Worm (Caenorhabditis elegans) whole organism, mixed stage, embryonic: ENCODE results near the gene ZK218.11.

Experiments used
- M03D4.4 ChIP-seq: sonication (generic microtip); optimal IDR thresholded peaks from 2 replicates; lab custom pipeline; 2017; ENCODE audit warnings: mild to moderate bottlenecking, missing genetic modification characterization, missing compliant biosample characterization
- bed-3 ChIP-seq: fragments of 200-800 bp; sonication (Bioruptor generic); optimal IDR thresholded peaks from 3 replicates; lab custom pipeline; 2018; ENCODE audit warnings: mild to moderate bottlenecking, missing genetic modification characterization, moderate library complexity, missing compliant biosample characterization
- blmp-1 ChIP-seq: fragments of 150-350 bp; optimal IDR thresholded peaks from 2 replicates; lab custom pipeline; 2014; ENCODE audit warnings: missing biosample characterization, missing genetic modification characterization
- ceh-43 ChIP-seq: fragments of 200-800 bp; sonication (Bioruptor generic); optimal IDR thresholded peaks from 2 replicates; lab custom pipeline; 2018; ENCODE audit warnings: mild to moderate bottlenecking, missing genetic modification characterization, moderate library complexity, missing compliant biosample characterization
- ces-1 ChIP-seq: fragments of 150-350 bp; optimal IDR thresholded peaks from 2 replicates; lab custom pipeline; 2014; ENCODE audit warnings: missing biosample characterization, missing genetic modification reagents, missing genetic modification characterization
- cnd-1 ChIP-seq: fragments of 200-800 bp; sonication (Bioruptor generic); optimal IDR thresholded peaks from 2 replicates; lab custom pipeline; 2018; ENCODE audit warnings: mild to moderate bottlenecking, missing genetic modification characterization, missing compliant biosample characterization
- drap-1 ChIP-seq: fragments of 200-800 bp; sonication (Bioruptor generic); optimal IDR thresholded peaks from 3 replicates; lab custom pipeline; 2018; ENCODE audit warnings: mild to moderate bottlenecking, missing genetic modification characterization, missing compliant biosample characterization
- elt-1 ChIP-seq: sonication (generic microtip); optimal IDR thresholded peaks from 2 replicates; lab custom pipeline; 2017; ENCODE audit warnings: missing genetic modification characterization, mild to moderate bottlenecking, missing compliant biosample characterization, antibody characterized with exemption, moderate library complexity, borderline replicate concordance; ENCODE audit not compliant: insufficient read depth
- elt-3 ChIP-seq: fragments of 150-350 bp; optimal IDR thresholded peaks from 2 replicates; lab custom pipeline; 2014; ENCODE audit warnings: missing biosample characterization, missing genetic modification characterization
- flh-1 ChIP-seq: fragments of 200-800 bp; sonication (Bioruptor generic); optimal IDR thresholded peaks from 2 replicates; lab custom pipeline; 2018; ENCODE audit warnings: mild to moderate bottlenecking, missing genetic modification characterization, moderate library complexity, missing compliant biosample characterization
- ham-2 ChIP-seq: fragments of 200-800 bp; sonication (Bioruptor generic); optimal IDR thresholded peaks from 2 replicates; lab custom pipeline; 2018; ENCODE audit warnings: mild to moderate bottlenecking, missing genetic modification characterization, missing compliant biosample characterization
- hlh-1 ChIP-seq: fragments of 150-350 bp; optimal IDR thresholded peaks from 2 replicates; lab custom pipeline; 2014; ENCODE audit warnings: missing biosample characterization, missing genetic modification reagents, missing genetic modification characterization
- lin-13 ChIP-seq: fragments of 150-350 bp; optimal IDR thresholded peaks from 2 replicates; lab custom pipeline; 2014; ENCODE audit warnings: missing biosample characterization, missing genetic modification characterization
- lsy-2 ChIP-seq: fragments of 150-350 bp; optimal IDR thresholded peaks from 2 replicates; lab custom pipeline; 2014; ENCODE audit warnings: missing biosample characterization, missing genetic modification characterization
- mab-5 ChIP-seq: fragments of 150-350 bp; optimal IDR thresholded peaks from 2 replicates; lab custom pipeline; 2014; ENCODE audit warnings: missing biosample characterization, missing genetic modification characterization
- mep-1 ChIP-seq: fragments of 150-350 bp; optimal IDR thresholded peaks from 2 replicates; lab custom pipeline; 2017; ENCODE audit warnings: missing biosample characterization, missing genetic modification reagents, missing genetic modification characterization, inconsistent platforms
- mls-2 ChIP-seq: sonication (generic microtip); optimal IDR thresholded peaks from 2 replicates; lab custom pipeline; 2016; ENCODE audit warnings: mild to moderate bottlenecking, missing genetic modification characterization, moderate library complexity, missing compliant biosample characterization
- nhr-237 ChIP-seq: fragments of 150-350 bp; optimal IDR thresholded peaks from 2 replicates; lab custom pipeline; 2014; ENCODE audit warnings: missing biosample characterization, missing genetic modification characterization
- nhr-28 ChIP-seq: fragments of 150-350 bp; optimal IDR thresholded peaks from 2 replicates; lab custom pipeline; 2014; ENCODE audit warnings: missing biosample characterization, missing genetic modification characterization
- nhr-76 ChIP-seq: sonication (generic microtip); optimal IDR thresholded peaks from 2 replicates; lab custom pipeline; 2017; ENCODE audit warnings: missing biosample characterization, missing genetic modification characterization
- pha-4 ChIP-seq: fragments of 150-350 bp; optimal IDR thresholded peaks from 2 replicates; lab custom pipeline; 2018; ENCODE audit warnings: missing biosample characterization, missing genetic modification reagents, missing genetic modification characterization
- sem-2 ChIP-seq: fragments of 200-800 bp; sonication (Bioruptor generic); optimal IDR thresholded peaks from 2 replicates; lab custom pipeline; 2018; ENCODE audit warnings: mild to moderate bottlenecking, missing genetic modification characterization, missing compliant biosample characterization
- tbx-8 ChIP-seq: fragments of 200-800 bp; sonication (Bioruptor generic); optimal IDR thresholded peaks from 2 replicates; lab custom pipeline; 2018; ENCODE audit warnings: mild to moderate bottlenecking, missing genetic modification characterization, moderate library complexity, missing compliant biosample characterization
- unc-120 ChIP-seq: sonication (generic microtip); optimal IDR thresholded peaks from 2 replicates; lab custom pipeline; 2017; ENCODE audit warnings: missing genetic modification characterization, missing compliant biosample characterization; ENCODE audit not compliant: poor library complexity, severe bottlenecking
- unc-39 ChIP-seq: fragments of 150-350 bp; optimal IDR thresholded peaks from 2 replicates; lab custom pipeline; 2014; ENCODE audit warnings: missing biosample characterization, missing genetic modification characterization
- unc-62 ChIP-seq: fragments of 150-350 bp; optimal IDR thresholded peaks from 2 replicates; lab custom pipeline; 2014; ENCODE audit warnings: missing biosample characterization, missing genetic modification reagents, missing genetic modification characterization
- zip-8 ChIP-seq: fragments of 150-350 bp; optimal IDR thresholded peaks from 2 replicates; lab custom pipeline; 2014; ENCODE audit warnings: missing biosample characterization, missing genetic modification characterization

ZK218.11 gene

DNA sequence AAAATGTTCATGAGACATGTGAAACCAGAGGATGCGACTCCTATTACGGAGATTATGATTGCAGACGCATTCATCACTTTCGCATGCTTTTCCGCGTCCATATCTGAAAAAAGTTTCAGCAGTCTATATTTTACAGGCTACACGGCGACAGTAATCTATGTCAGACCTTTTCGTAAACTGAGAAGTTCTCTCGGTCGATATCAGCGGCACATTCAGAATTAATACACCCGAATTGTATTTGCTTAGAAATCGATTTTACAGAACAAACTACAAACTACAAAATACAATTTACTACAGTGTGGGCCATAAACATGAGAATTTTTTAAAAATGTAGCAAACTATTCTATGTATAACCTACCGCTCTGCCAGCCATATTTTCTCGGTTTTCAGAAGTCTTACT, 36.6 kb downstream of the ZK218.11 start, which contains the start of gene srbc-14:
Gene srbc-14, minus strand, starts transcription at position 101 of the 400 bp plus-strand sequence.
- no peak for TF ChIP-seq ham-2 (GFP tag; lab: Kevin White, UChicago)
- no peak for TF ChIP-seq hlh-1 (tag; lab: Kevin White, UChicago)
- no peak for TF ChIP-seq nhr-28 (tag; lab: Kevin White, UChicago)
- no peak for TF ChIP-seq lin-13 (tag; lab: Kevin White, UChicago)
- TF ChIP-seq mab-5 (tag; lab: Kevin White, UChicago), result no peak
- no peak for TF ChIP-seq lsy-2
- no peak for TF ChIP-seq sem-2 (GFP tag; lab: Kevin White, UChicago)
- TF ChIP-seq cnd-1, result no peak

DNA sequence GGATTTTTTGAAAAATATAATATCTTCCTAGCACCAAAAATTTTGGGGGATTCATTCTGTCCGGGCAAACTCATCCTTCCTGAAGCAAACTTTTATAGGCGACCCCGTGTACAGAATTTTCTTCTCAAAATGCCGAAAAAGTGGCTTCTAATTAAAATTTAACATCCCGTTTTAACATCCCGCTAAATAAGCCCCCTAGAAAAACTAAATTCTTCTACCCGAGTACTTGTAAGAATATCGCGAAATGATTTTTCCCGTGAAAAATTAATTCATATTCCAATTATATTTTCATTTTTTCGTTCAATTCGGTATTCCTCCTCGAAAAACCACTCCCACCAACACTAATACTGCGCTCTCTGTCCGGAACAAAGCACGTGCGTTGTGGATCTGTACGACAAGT, 39.4 kb downstream of the ZK218.11 start, which contains the start of gene T05E12.8:
Gene T05E12.8, plus strand, starts transcription at position 301 of the 400 bp plus-strand sequence.
- TF ChIP-seq nhr-237 (no peak), mep-1 (tag; lab: Kevin White, UChicago) (no peak), ces-1 (no peak), elt-3 (tag; lab: Kevin White, UChicago) (no peak), lin-13 (tag; lab: Kevin White, UChicago) (no peak), drap-1 (GFP tag; lab: Kevin White, UChicago) (no peak), nhr-76 (tag; lab: Kevin White, UChicago) (no peak), flh-1 (GFP tag; lab: Kevin White, UChicago) (no peak), unc-120 (no peak), pha-4 (tag; lab: Kevin White, UChicago) (no peak), elt-1 (tag; lab: Kevin White, UChicago) (no peak), M03D4.4 (tag; lab: Kevin White, UChicago) (no peak), ceh-43 (GFP tag; lab: Kevin White, UChicago) (no peak), blmp-1 (tag; lab: Kevin White, UChicago) (no peak), tbx-8 (GFP tag; lab: Kevin White, UChicago) (no peak)

DNA sequence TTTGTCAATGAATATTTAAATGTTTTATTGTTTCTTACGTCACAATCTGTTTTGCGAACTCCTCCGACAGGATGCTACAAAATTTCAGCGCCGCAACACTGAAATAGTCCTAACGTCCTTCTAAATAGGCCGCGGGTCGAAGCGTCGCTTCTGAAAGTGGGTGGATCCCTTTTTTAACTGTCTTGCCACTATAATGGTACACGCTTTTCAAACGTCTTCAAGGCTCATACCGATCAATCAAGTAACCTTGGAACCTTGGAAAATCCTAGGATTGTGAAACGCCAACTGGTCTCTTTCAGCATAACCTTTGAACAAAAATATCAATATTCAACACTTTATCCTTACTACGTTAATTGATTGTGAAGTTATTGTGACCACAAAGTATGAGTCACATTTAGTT, 41.6 kb downstream of the ZK218.11 start:
- TF ChIP-seq M03D4.4 (tag; lab: Kevin White, UChicago), result no peak
- no peak for TF ChIP-seq unc-62 (GFP tag; lab: Kevin White, UChicago)
- no peak for TF ChIP-seq lin-13 (tag; lab: Kevin White, UChicago)
- no peak for TF ChIP-seq mls-2 (tag; lab: Kevin White, UChicago)
- no peak for TF ChIP-seq ces-1
- no peak for TF ChIP-seq cnd-1
- TF ChIP-seq bed-3 (GFP tag; lab: Kevin White, UChicago), result no peak
- TF ChIP-seq pha-4 (tag; lab: Kevin White, UChicago), result no peak
- TF ChIP-seq flh-1 (GFP tag; lab: Kevin White, UChicago), result no peak

DNA sequence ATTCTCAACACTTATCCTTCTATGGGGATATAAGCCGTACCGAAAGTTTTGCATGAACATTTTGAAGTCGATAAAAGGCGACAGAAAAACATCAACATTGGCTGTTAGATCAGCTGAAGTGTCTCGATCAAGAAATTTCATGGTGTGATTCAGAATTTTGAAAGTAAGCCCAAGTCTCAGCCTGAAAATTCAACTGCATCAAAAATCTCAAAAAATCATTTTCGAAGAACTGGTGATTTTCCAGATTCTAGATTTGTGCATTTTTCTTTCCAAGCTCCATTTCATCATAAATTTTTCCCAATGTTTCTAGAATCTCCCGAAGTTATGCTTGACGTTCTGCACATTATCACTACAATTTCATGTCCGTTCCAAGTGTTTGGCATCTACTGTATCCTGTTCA, 43.5 kb downstream of the ZK218.11 start, which contains the start of gene srh-255:
Gene srh-255, plus strand, starts transcription at position 301 of the 400 bp plus-strand sequence.
- no peak for TF ChIP-seq cnd-1
- TF ChIP-seq, all 35 proteins: peak for 0

DNA sequence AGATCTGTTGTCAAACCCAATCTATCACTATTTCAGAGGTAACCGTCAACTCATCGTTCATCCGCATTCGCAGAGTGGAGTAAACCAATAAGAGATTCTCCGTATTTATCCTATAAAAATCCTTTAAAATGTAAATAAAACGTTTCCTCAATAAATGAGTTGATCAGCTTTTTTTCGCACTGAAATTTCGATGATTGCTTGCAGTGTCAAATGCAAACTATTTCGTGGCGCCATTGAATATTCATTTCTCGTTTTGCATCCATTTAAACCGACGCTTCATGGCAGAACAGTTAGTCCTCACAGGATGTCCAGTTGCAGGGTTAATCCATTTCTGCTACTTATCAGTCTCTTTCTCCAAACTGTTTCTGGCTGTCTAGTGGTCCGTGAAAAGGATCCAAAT, 46.6 kb downstream of the ZK218.11 start, which contains the start of gene F28B1.9:
Gene F28B1.9, plus strand, starts transcription at position 301 of the 400 bp plus-strand sequence.
- TF ChIP-seq M03D4.4 (tag; lab: Kevin White, UChicago), result no peak
- no peak for TF ChIP-seq sem-2 (GFP tag; lab: Kevin White, UChicago)
- TF ChIP-seq nhr-28 (tag; lab: Kevin White, UChicago), result no peak
- TF ChIP-seq elt-3 (tag; lab: Kevin White, UChicago), result no peak
- no peak for TF ChIP-seq hlh-1 (tag; lab: Kevin White, UChicago)
- TF ChIP-seq blmp-1 (tag; lab: Kevin White, UChicago), result no peak
- no peak for TF ChIP-seq lsy-2
- TF ChIP-seq unc-39 (tag; lab: Kevin White, UChicago), result no peak
- TF ChIP-seq pha-4 (tag; lab: Kevin White, UChicago), result no peak

DNA sequence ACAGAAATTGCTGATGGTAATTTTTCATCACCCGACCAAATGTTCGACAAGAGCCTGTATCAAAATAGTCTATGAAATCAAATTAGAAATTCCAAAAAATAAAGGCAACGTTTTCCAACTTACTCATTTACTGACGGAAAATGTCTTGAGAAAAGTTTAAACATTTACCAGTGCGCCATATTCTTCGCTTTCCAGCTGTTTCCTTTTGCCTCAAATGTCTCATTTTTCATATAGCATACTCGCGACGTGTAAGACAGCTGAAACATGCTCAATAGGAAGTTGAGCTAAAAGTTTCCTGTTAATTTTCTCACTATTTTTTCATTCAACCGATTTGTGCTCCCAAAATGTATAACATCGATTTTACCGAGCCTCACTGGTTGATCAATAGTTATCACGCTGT, 48.2 kb downstream of the ZK218.11 start, which contains the start of gene sri-66:
Gene sri-66, plus strand, starts transcription at position 301 of the 400 bp plus-strand sequence.
- no peak for TF ChIP-seq unc-39 (tag; lab: Kevin White, UChicago)
- no peak for TF ChIP-seq pha-4 (tag; lab: Kevin White, UChicago)
- no peak for TF ChIP-seq nhr-28 (tag; lab: Kevin White, UChicago)
- no peak for TF ChIP-seq mab-5 (tag; lab: Kevin White, UChicago)
- no peak for TF ChIP-seq zip-8 (tag; lab: Kevin White, UChicago)
- no peak for TF ChIP-seq ceh-43 (GFP tag; lab: Kevin White, UChicago)
- no peak for TF ChIP-seq unc-120
- no peak for TF ChIP-seq mls-2 (tag; lab: Kevin White, UChicago)
- no peak for TF ChIP-seq M03D4.4 (tag; lab: Kevin White, UChicago)
